Worm (Caenorhabditis elegans): ENCODE results near the gene str-247.

Gene str-247

ce11 chrV:3961235-3961634 lies 7.4 kb downstream of the str-247 start, which contains the start of gene cyp-34A6:
Gene cyp-34A6 (minus strand): TSS chrV:3961335.
- TF ChIP-seq mcd-1 (GFP tag; IDR thresholded peaks at IDR 0.05) (no peak), Y67H2A.10 (GFP tag; conservative IDR thresholded peaks at IDR 0.05) (no peak), madf-6 (GFP tag; IDR thresholded peaks at IDR 0.05) (no peak), C17E4.6 (GFP tag; IDR thresholded peaks at IDR 0.05) (no peak), rec-8 (tag; optimal IDR thresholded peaks at IDR 0.05) (no peak)

- TF ChIP-seq mel-28 (tag; optimal IDR thresholded peaks at IDR 0.05; ENCODE audit: borderline replicate concordance) (no peak), chd-7 (tag; optimal IDR thresholded peaks at IDR 0.05) (no peak), madf-3 (GFP tag; IDR thresholded peaks at IDR 0.05) (no peak), athp-1 (tag; optimal IDR thresholded peaks at IDR 0.05) (no peak), egl-44 (GFP tag; IDR thresholded peaks at IDR 0.05) (no peak), bed-1 (GFP tag; IDR thresholded peaks at IDR 0.05) (no peak), snpc-4 (GFP tag; optimal IDR thresholded peaks at IDR 0.05) (no peak), snpc-4 (tag; optimal IDR thresholded peaks at IDR 0.05) (no peak), somi-1 (GFP tag; optimal IDR thresholded peaks at IDR 0.05) (no peak), zfh-2 (GFP tag; conservative IDR thresholded peaks at IDR 0.05) (no peak), atf-7 (tag; optimal IDR thresholded peaks at IDR 0.05) (no peak), ama-1 (optimal IDR thresholded peaks at IDR 0.05) (no peak), ama-1 (GFP tag; optimal IDR thresholded peaks at IDR 0.05) (no peak), mxl-1 (tag; optimal IDR thresholded peaks at IDR 0.05) (no peak), sea-2 (GFP tag; IDR thresholded peaks at IDR 0.05) (no peak), F10E7.11 (tag; optimal IDR thresholded peaks at IDR 0.05) (no peak), pha-4 (tag; optimal IDR thresholded peaks at IDR 0.05) (no peak), ceh-27 (GFP tag; optimal IDR thresholded peaks at IDR 0.05) (no peak), tbx-9 (tag; optimal IDR thresholded peaks at IDR 0.05; ENCODE audit: borderline replicate concordance) (no peak), ceh-79 (tag; optimal IDR thresholded peaks at IDR 0.05) (no peak), tlf-1 (GFP tag; optimal IDR thresholded peaks at IDR 0.05) (no peak), aptf-3 (GFP tag; IDR thresholded peaks at IDR 0.05) (no peak)
Measured at ce11 chrV:3963715-3964114, 9.9 kb downstream of the str-247 start, which contains the start of gene cyp-34A7. Gene cyp-34A7 (minus strand): TSS chrV:3963815.

- no peak for TF ChIP-seq cebp-1 (GFP tag; IDR thresholded peaks at IDR 0.05)
- no peak for TF ChIP-seq cebp-1 (tag; optimal IDR thresholded peaks at IDR 0.05)
- no peak for TF ChIP-seq ztf-6 (GFP tag; IDR thresholded peaks at IDR 0.05)
- peak; percentile 20 for TF ChIP-seq nhr-80 (tag; optimal IDR thresholded peaks at IDR 0.05)
- TF ChIP-seq Y79H2A.3 (GFP tag; conservative IDR thresholded peaks at IDR 0.05) = no peak
Measured at ce11 chrV:3967762-3968161, 13.9 kb downstream of the str-247 start, which contains the start of gene cyp-34A8. Gene cyp-34A8 (minus strand): TSS chrV:3967823.

- TF ChIP-seq ztf-22 (GFP tag; optimal IDR thresholded peaks at IDR 0.05) (no peak), ccch-3 (GFP tag; optimal IDR thresholded peaks at IDR 0.05) (no peak), zim-3 (tag; optimal IDR thresholded peaks at IDR 0.05) (no peak), C06A6.2 (GFP tag; conservative IDR thresholded peaks at IDR 0.05) (no peak), snpc-1.3 (tag; optimal IDR thresholded peaks at IDR 0.05; ENCODE audit: insufficient read depth) (no peak), F55B11.4 (tag; optimal IDR thresholded peaks at IDR 0.05; ENCODE audit: borderline replicate concordance, insufficient read depth) (no peak), zfh-2 (GFP tag; conservative IDR thresholded peaks at IDR 0.05) (no peak), ceh-91 (GFP tag; IDR thresholded peaks at IDR 0.05) (no peak), xnd-1 (tag; optimal IDR thresholded peaks at IDR 0.05) (no peak), somi-1 (GFP tag; optimal IDR thresholded peaks at IDR 0.05) (no peak), ceh-27 (GFP tag; optimal IDR thresholded peaks at IDR 0.05) (no peak), repo-1 (tag; optimal IDR thresholded peaks at IDR 0.05) (no peak), attf-6 (GFP tag; IDR thresholded peaks at IDR 0.05) (no peak), K12H6.12 (tag; optimal IDR thresholded peaks at IDR 0.05) (no peak), nhr-90 (tag; optimal IDR thresholded peaks at IDR 0.05) (no peak), rpc-1 (optimal IDR thresholded peaks at IDR 0.05) (no peak), rpc-1 (tag; optimal IDR thresholded peaks at IDR 0.05) (no peak), hmg-20 (GFP tag; IDR thresholded peaks at IDR 0.05) (no peak)
Measured at ce11 chrV:3968929-3969328, 15.1 kb downstream of the str-247 start.
